Fruit fly (Drosophila melanogaster): Measurements from ENCODE around the gene CG11037.

Gene CG11037

dm6 chr3L:21009405-21010120 lies 48.4 kb upstream of the CG11037 start (continued):
- TF ChIP-seq CG6654 (GFP tag; optimal IDR thresholded peaks at IDR 0.05) (no peak), CG9876 (GFP tag; optimal IDR thresholded peaks at IDR 0.05) (no peak), Ets65A (GFP tag) (peak; percentile 58), CG12391 (tag; optimal IDR thresholded peaks at IDR 0.05) (peak; percentile 48), Gug (GFP tag; IDR thresholded peaks at IDR 0.05) (peak; percentile 38; the same call in 1 of the 4 replicates), slbo (GFP tag; IDR thresholded peaks at IDR 0.05) (peak; percentile 70), vvl (GFP tag; IDR thresholded peaks at IDR 0.05) (peak; percentile 85), ind (GFP tag; optimal IDR thresholded peaks at IDR 0.05) (peak; percentile 44), CG11504 (tag; optimal IDR thresholded peaks at IDR 0.05) (peak; percentile 41), CG14441 (GFP tag; IDR thresholded peaks at IDR 0.05) (peak; percentile 79), mirr (GFP tag; optimal IDR thresholded peaks at IDR 0.05) (peak; percentile 35), CG7357 (GFP tag; IDR thresholded peaks at IDR 0.05) (peak; percentile 34; the same call in 1 of the 3 replicates), CG7786 (GFP tag; optimal IDR thresholded peaks at IDR 0.05) (peak; percentile 45), lola (GFP tag; optimal IDR thresholded peaks at IDR 0.05) (no peak), CG18619 (GFP tag; optimal IDR thresholded peaks at IDR 0.05) (peak; percentile 27), gfzf (GFP tag; optimal IDR thresholded peaks at IDR 0.05) (no peak), Xrp1 (GFP tag; IDR thresholded peaks at IDR 0.05) (peak; percentile 72), BtbVII (GFP tag; optimal IDR thresholded peaks at IDR 0.05) (no peak), gro (GFP tag; optimal IDR thresholded peaks at IDR 0.05) (peak; percentile 18), Trl (optimal IDR thresholded peaks at IDR 0.05) (peak; percentile 76 to 83), Trl (GFP tag; optimal IDR thresholded peaks at IDR 0.05) (peak; percentile 6), E2f2 (GFP tag; IDR thresholded peaks at IDR 0.05) (0 out of 2 replicates have a peak, but pooled peaks have one; percentile 39), CG17912 (GFP tag; optimal IDR thresholded peaks at IDR 0.05) (no peak), CG15269 (tag; optimal IDR thresholded peaks at IDR 0.05) (peak; percentile 57), zfh2 (GFP tag; optimal IDR thresholded peaks at IDR 0.05) (peak; percentile 11), en (GFP tag; optimal IDR thresholded peaks at IDR 0.05) (no peak), CG14050 (GFP tag; IDR thresholded peaks at IDR 0.05) (0 out of 3 replicates have a peak, but pooled peaks have one; percentile 49), CG4282 (GFP tag; optimal IDR thresholded peaks at IDR 0.05) (peak; percentile 92), phol (tag; optimal IDR thresholded peaks at IDR 0.05) (peak; percentile 32), maf-S (GFP tag; optimal IDR thresholded peaks at IDR 0.05) (peak; percentile 62), Med (GFP tag) (peak; percentile 84), bigmax (GFP tag; optimal IDR thresholded peaks at IDR 0.05) (peak; percentile 13), CG2199 (GFP tag; IDR thresholded peaks at IDR 0.05) (no peak), CG14014 (GFP tag; IDR thresholded peaks at IDR 0.05) (peak; percentile 56), ttk (GFP tag; IDR thresholded peaks at IDR 0.05) (peak; percentile 40), CG18011 (GFP tag; optimal IDR thresholded peaks at IDR 0.05) (peak; percentile 36), CG6683 (GFP tag; optimal IDR thresholded peaks at IDR 0.05) (no peak), Drgx (GFP tag; IDR thresholded peaks at IDR 0.05) (peak; percentile 87), B-H1 (GFP tag; IDR thresholded peaks at IDR 0.05) (peak; percentile 57; the same call in 2 of the 3 replicates), Antp (GFP tag; optimal IDR thresholded peaks at IDR 0.05) (peak; percentile 54), hth (optimal IDR thresholded peaks at IDR 0.05) (no peak), Taf1 (GFP tag; IDR thresholded peaks at IDR 0.05) (peak; percentile 65), tup (GFP tag; optimal IDR thresholded peaks at IDR 0.05) (no peak), CG2678 (tag; optimal IDR thresholded peaks at IDR 0.05) (peak; percentile 41), dmrt99B (tag; optimal IDR thresholded peaks at IDR 0.05) (peak; percentile 55), tio (GFP tag; optimal IDR thresholded peaks at IDR 0.05) (no peak), CG15601 (tag; optimal IDR thresholded peaks at IDR 0.05) (no peak), vnd (GFP tag; IDR thresholded peaks at IDR 0.05; ENCODE audit: partially characterized antibody) (no peak), CG32772 (GFP tag; IDR thresholded peaks at IDR 0.05) (peak; percentile 51; the same call in 1 of the 2 replicates), so (GFP tag; IDR thresholded peaks at IDR 0.05) (peak; percentile 69; the same call in 1 of the 3 replicates)
